Fruit fly (Drosophila melanogaster): ENCODE measurements around the gene Svip.

The Svip gene

dm6 chr3L:9381602-9382001, 22.8 kb downstream of the Svip start, which contains the start of gene Hsp23 (continued):
- TF ChIP-seq cato (GFP tag; optimal IDR thresholded peaks at IDR 0.05; ENCODE audit: borderline replicate concordance) (no peak), Opbp (GFP tag; IDR thresholded peaks at IDR 0.05; ENCODE audit: partially characterized antibody) (peak; percentile 54; the same call in 2 of the 3 replicates), E2f1 (GFP tag; IDR thresholded peaks at IDR 0.05) (no peak), Nf-YC (tag; optimal IDR thresholded peaks at IDR 0.05) (peak; percentile 6), CG8290 (GFP tag; optimal IDR thresholded peaks at IDR 0.05) (no peak), CG8290 (tag; optimal IDR thresholded peaks at IDR 0.05) (no peak), Jarid2 (GFP tag; optimal IDR thresholded peaks at IDR 0.05) (no peak), gt (GFP tag; IDR thresholded peaks at IDR 0.05) (no peak), zfh1 (GFP tag; IDR thresholded peaks at IDR 0.05) (no peak), PHDP (tag; optimal IDR thresholded peaks at IDR 0.05) (no peak), hb (GFP tag; IDR thresholded peaks at IDR 0.05; ENCODE audit: partially characterized antibody) (no peak), BEAF-32 (GFP tag; optimal IDR thresholded peaks at IDR 0.05) (peak; percentile 27), nerfin-1 (tag; optimal IDR thresholded peaks at IDR 0.05) (peak; percentile 37), gcm2 (GFP tag; optimal IDR thresholded peaks at IDR 0.05) (no peak), CG17385 (GFP tag; optimal IDR thresholded peaks at IDR 0.05) (no peak), CG10321 (GFP tag; IDR thresholded peaks at IDR 0.05) (no peak), Rfx (GFP tag; IDR thresholded peaks at IDR 0.05) (peak; percentile 24; the same call in 1 of the 2 replicates), bsh (GFP tag; optimal IDR thresholded peaks at IDR 0.05) (no peak), Blimp-1 (GFP tag; optimal IDR thresholded peaks at IDR 0.05) (peak; percentile 68), CG16863 (GFP tag; optimal IDR thresholded peaks at IDR 0.05) (no peak), CG4617 (GFP tag; optimal IDR thresholded peaks at IDR 0.05; ENCODE audit: borderline replicate concordance) (no peak), CG1529 (GFP tag; optimal IDR thresholded peaks at IDR 0.05) (no peak), CG13894 (tag; optimal IDR thresholded peaks at IDR 0.05) (peak; percentile 45), CG8478 (optimal IDR thresholded peaks at IDR 0.05) (no peak), CG7928 (GFP tag; optimal IDR thresholded peaks at IDR 0.05) (no peak), CG12744 (GFP tag; optimal IDR thresholded peaks at IDR 0.05) (no peak), CG1603 (tag; optimal IDR thresholded peaks at IDR 0.05) (peak; percentile 9), Scr (GFP tag; IDR thresholded peaks at IDR 0.05; ENCODE audit: partially characterized antibody) (peak; percentile 44), CG17328 (GFP tag; IDR thresholded peaks at IDR 0.05) (no peak), ci (GFP tag; IDR thresholded peaks at IDR 0.05) (0 out of 3 replicates have a peak, but pooled peaks have one; percentile 10), ham (GFP tag; IDR thresholded peaks at IDR 0.05) (no peak), B-H1 (GFP tag; IDR thresholded peaks at IDR 0.05) (no peak), amos (GFP tag; IDR thresholded peaks at IDR 0.05; ENCODE audit: partially characterized antibody) (peak; percentile 37; the same call in 1 of the 2 replicates), CG18011 (GFP tag; optimal IDR thresholded peaks at IDR 0.05) (no peak), abd-A (tag; optimal IDR thresholded peaks at IDR 0.05) (peak; percentile 51), CG12942 (GFP tag; optimal IDR thresholded peaks at IDR 0.05) (no peak), CG15601 (tag; optimal IDR thresholded peaks at IDR 0.05) (peak; percentile 41), CG12219 (GFP tag; optimal IDR thresholded peaks at IDR 0.05) (no peak), CG7357 (GFP tag; IDR thresholded peaks at IDR 0.05) (no peak), Dll (GFP tag; IDR thresholded peaks at IDR 0.05; ENCODE audit: partially characterized antibody) (peak; percentile 39; the same call in 1 of the 4 replicates), mld (GFP tag; IDR thresholded peaks at IDR 0.05; ENCODE audit: partially characterized antibody) (0 out of 3 replicates have a peak, but pooled peaks have one; percentile 15), sna (GFP tag; IDR thresholded peaks at IDR 0.05; ENCODE audit: partially characterized antibody) (peak; percentile 38; the same call in 1 of the 2 replicates), CG10543 (GFP tag; optimal IDR thresholded peaks at IDR 0.05) (peak; percentile 17), D19A (tag; optimal IDR thresholded peaks at IDR 0.05) (peak; percentile 11), CG3281 (GFP tag; optimal IDR thresholded peaks at IDR 0.05) (no peak), CG32772 (GFP tag; IDR thresholded peaks at IDR 0.05) (no peak), lbe (GFP tag; optimal IDR thresholded peaks at IDR 0.05) (peak; percentile 65), ab (GFP tag; optimal IDR thresholded peaks at IDR 0.05) (no peak), Med (GFP tag) (peak; percentile 64), Deaf1 (tag; optimal IDR thresholded peaks at IDR 0.05) (peak; percentile 77)
